Worm (Caenorhabditis elegans): ENCODE data around the gene che-6.

The che-6 gene

ce11 chrIV:2113362-2114056, 2.3 kb upstream of the che-6 start, which contains the start of gene C23H5.8:
TSS of gene C23H5.8 (minus strand) at chrIV:2113412.
- TF ChIP-seq elt-2 (tag; optimal IDR thresholded peaks at IDR 0.05) (peak; percentile 50), K02D7.2 (tag; optimal IDR thresholded peaks at IDR 0.05) (no peak)

- TF ChIP-seq pha-2 (tag; optimal IDR thresholded peaks at IDR 0.05) (no peak), sox-2 (GFP tag; IDR thresholded peaks at IDR 0.05) (no peak), fax-1 (tag; optimal IDR thresholded peaks at IDR 0.05) (no peak), ceh-45 (GFP tag; IDR thresholded peaks at IDR 0.05) (no peak), elt-2 (tag; optimal IDR thresholded peaks at IDR 0.05) (no peak), hlh-8 (tag; optimal IDR thresholded peaks at IDR 0.05) (no peak), ceh-48 (tag; optimal IDR thresholded peaks at IDR 0.05) (no peak), unc-55 (GFP tag; optimal IDR thresholded peaks at IDR 0.05) (no peak), ceh-9 (tag; optimal IDR thresholded peaks at IDR 0.05) (no peak), ceh-30 (tag; optimal IDR thresholded peaks at IDR 0.05) (no peak), unc-86 (tag; optimal IDR thresholded peaks at IDR 0.05) (no peak), pros-1 (tag; optimal IDR thresholded peaks at IDR 0.05) (no peak)
Observed at ce11 chrIV:2106708-2107107, 4.5 kb downstream of the che-6 start.

ce11 chrIV:2102793-2103192, 8.4 kb downstream of the che-6 start, which contains the start of gene C23H5.15:
TSS of gene C23H5.15 (minus strand) at chrIV:2102893.
- TF ChIP-seq ceh-14 (tag; optimal IDR thresholded peaks at IDR 0.05) (no peak), unc-86 (tag; optimal IDR thresholded peaks at IDR 0.05) (no peak), ceh-9 (tag; optimal IDR thresholded peaks at IDR 0.05) (no peak), hlh-30 (tag; optimal IDR thresholded peaks at IDR 0.05; ENCODE audit: insufficient read depth) (no peak), ceh-6 (GFP tag; optimal IDR thresholded peaks at IDR 0.05) (no peak), sdc-2 (tag; optimal IDR thresholded peaks at IDR 0.05) (no peak)

ce11 chrIV:2099771-2100170, 11.4 kb downstream of the che-6 start, which contains the start of gene C23H5.11:
TSS of gene C23H5.11 (minus strand) at chrIV:2099871.
- no peak for TF ChIP-seq unc-86 (tag; optimal IDR thresholded peaks at IDR 0.05)
- no peak for TF ChIP-seq madf-2 (tag; optimal IDR thresholded peaks at IDR 0.05)
- TF ChIP-seq npax-4 (tag; optimal IDR thresholded peaks at IDR 0.05): no peak
- no peak for TF ChIP-seq ceh-19 (GFP tag; optimal IDR thresholded peaks at IDR 0.05)
- TF ChIP-seq ceh-48 (tag; optimal IDR thresholded peaks at IDR 0.05): no peak
- no peak for TF ChIP-seq pha-4 (tag; optimal IDR thresholded peaks at IDR 0.05)
- TF ChIP-seq ceh-18 (tag; optimal IDR thresholded peaks at IDR 0.05): no peak
- no peak for TF ChIP-seq dmd-4 (tag; optimal IDR thresholded peaks at IDR 0.05; ENCODE audit: borderline replicate concordance)
- TF ChIP-seq eyg-1 (tag; optimal IDR thresholded peaks at IDR 0.05): no peak

ce11 chrIV:2083734-2084133, 27.5 kb downstream of the che-6 start, which contains the start of gene mca-2:
TSS of gene mca-2 (plus strand) at chrIV:2084034.
- TF ChIP-seq ceh-19 (GFP tag; optimal IDR thresholded peaks at IDR 0.05): no peak
- TF ChIP-seq zip-5 (tag; optimal IDR thresholded peaks at IDR 0.05): no peak
- no peak for TF ChIP-seq pros-1 (tag; optimal IDR thresholded peaks at IDR 0.05)
- TF ChIP-seq C38D4.7 (GFP tag; optimal IDR thresholded peaks at IDR 0.05): no peak
- TF ChIP-seq hlh-15 (tag; optimal IDR thresholded peaks at IDR 0.05): no peak
- no peak for TF ChIP-seq odd-2 (tag; optimal IDR thresholded peaks at IDR 0.05)
- TF ChIP-seq nfya-1 (tag; optimal IDR thresholded peaks at IDR 0.05): no peak
- TF ChIP-seq lin-11 (tag; optimal IDR thresholded peaks at IDR 0.05): no peak
- no peak for TF ChIP-seq ceh-30 (tag; optimal IDR thresholded peaks at IDR 0.05)
- TF ChIP-seq pha-2 (tag; optimal IDR thresholded peaks at IDR 0.05): no peak
- no peak for TF ChIP-seq nhr-232 (tag; optimal IDR thresholded peaks at IDR 0.05)
- TF ChIP-seq unc-3 (GFP tag; conservative IDR thresholded peaks at IDR 0.05): no peak
- TF ChIP-seq unc-3 (tag; optimal IDR thresholded peaks at IDR 0.05): no peak
- TF ChIP-seq unc-86 (tag; optimal IDR thresholded peaks at IDR 0.05): no peak
- TF ChIP-seq nhr-11 (tag; optimal IDR thresholded peaks at IDR 0.05): no peak
- TF ChIP-seq ceh-9 (tag; optimal IDR thresholded peaks at IDR 0.05): no peak
- TF ChIP-seq ahr-1 (tag; optimal IDR thresholded peaks at IDR 0.05): no peak
- no peak for TF ChIP-seq elt-2 (tag; optimal IDR thresholded peaks at IDR 0.05)
